Worm (Caenorhabditis elegans) whole organism, L4 larva: ENCODE measurements around the gene Y66A7A.7.
A peak's percentile ranks its signal among the peaks of the same experiment; 100 is the strongest.

Experiments
- R02D3.7 ChIP-seq: fragments of 150-350 bp; sonication (generic microtip); optimal IDR thresholded peaks from 3 replicates; lab custom pipeline; 2014; ENCODE audit warnings: missing biosample characterization, missing genetic modification characterization
- T26A8.4 ChIP-seq: fragments of 200-800 bp; sonication (Bioruptor generic); IDR thresholded peaks from 2 replicates; pipeline ENCODE4 v1.3.6; 2022; ENCODE audit warnings: missing genetic modification characterization, missing compliant biosample characterization
- Y5F2A.4 ChIP-seq: fragments of 200-800 bp; sonication (Bioruptor generic); optimal IDR thresholded peaks from 2 replicates; lab custom pipeline; 2018; ENCODE audit warnings: mild to moderate bottlenecking, missing genetic modification characterization, missing compliant biosample characterization
- Y75B8A.6 ChIP-seq: fragments of 200-800 bp; sonication (Bioruptor generic); IDR thresholded peaks from 2 replicates; pipeline ENCODE4 v1.3.6; 2022; ENCODE audit warnings: missing genetic modification reagents, missing genetic modification characterization, missing compliant biosample characterization
- aha-1 ChIP-seq: fragments of 150-350 bp; peaks from one replicate; lab custom pipeline; 2014; ENCODE audit warnings: missing biosample characterization, missing genetic modification characterization
- arid-1 ChIP-seq: fragments of 200-800 bp; sonication (Bioruptor generic); conservative IDR thresholded peaks from 2 replicates; pipeline ENCODE4 v1.3.6; 2022; ENCODE audit warnings: missing genetic modification reagents, missing genetic modification characterization, missing compliant biosample characterization
- attf-4 ChIP-seq: sonication (generic microtip); optimal IDR thresholded peaks from 3 replicates; lab custom pipeline; 2017; ENCODE audit warnings: missing biosample characterization, missing genetic modification characterization
- ceh-20 ChIP-seq: fragments of 200-800 bp; sonication (Bioruptor generic); IDR thresholded peaks from 2 replicates; pipeline ENCODE4 v1.3.6; 2022; ENCODE audit warnings: missing genetic modification reagents, missing genetic modification characterization, missing compliant biosample characterization
- ceh-62 ChIP-seq: sonication (generic microtip); optimal IDR thresholded peaks from 2 replicates; lab custom pipeline; 2017; ENCODE audit warnings: missing biosample characterization, missing genetic modification characterization
- ctbp-1 ChIP-seq: fragments of 200-800 bp; sonication (Bioruptor generic); IDR thresholded peaks from 2 replicates; pipeline ENCODE4 v1.3.6; 2022; ENCODE audit warnings: missing genetic modification reagents, missing genetic modification characterization, missing compliant biosample characterization
- daf-12 ChIP-seq: fragments of 150-350 bp; optimal IDR thresholded peaks from 2 replicates; lab custom pipeline; 2014; ENCODE audit warnings: missing biosample characterization, missing genetic modification reagents, missing genetic modification characterization
- daf-16 ChIP-seq, 3 experiments: sonication (generic microtip); optimal IDR thresholded peaks; 2 replicates each; lab custom pipeline; 2016 to 2017; ENCODE audit warnings: missing genetic modification characterization in 3 of 3, missing genetic modification reagents in 3 of 3, mild to moderate bottlenecking in 2 of 3, missing compliant biosample characterization in 2 of 3, missing biosample characterization in 1 of 3, moderate library complexity in 1 of 3
- daf-19 ChIP-seq: fragments of 200-800 bp; sonication (Bioruptor generic); conservative IDR thresholded peaks from 2 replicates; pipeline ENCODE4 v1.3.6; 2022; ENCODE audit warnings: missing genetic modification characterization, missing compliant biosample characterization
- dmd-6 ChIP-seq: fragments of 200-800 bp; sonication (Bioruptor generic); IDR thresholded peaks from 2 replicates; pipeline ENCODE4 v1.3.6; 2022; ENCODE audit warnings: missing genetic modification reagents, missing genetic modification characterization, missing compliant biosample characterization
- dmd-9 ChIP-seq: fragments of 200-800 bp; sonication (Bioruptor generic); IDR thresholded peaks from 2 replicates; pipeline ENCODE4 v1.3.6; 2022; ENCODE audit warnings: missing genetic modification reagents, missing genetic modification characterization, missing compliant biosample characterization
- dpl-1 ChIP-seq: fragments of 150-350 bp; optimal IDR thresholded peaks from 2 replicates; lab custom pipeline; 2014; ENCODE audit warnings: missing biosample characterization, missing genetic modification reagents, missing genetic modification characterization
- duxl-1 ChIP-seq: sonication (generic microtip); optimal IDR thresholded peaks from 2 replicates; lab custom pipeline; 2016; ENCODE audit warnings: mild to moderate bottlenecking, missing genetic modification characterization, moderate library complexity, missing compliant biosample characterization; ENCODE audit not compliant: poor library complexity
- dve-1 ChIP-seq: sonication (generic microtip); optimal IDR thresholded peaks from 2 replicates; lab custom pipeline; 2017; ENCODE audit warnings: antibody characterized with exemption, mild to moderate bottlenecking, missing genetic modification characterization, missing compliant biosample characterization; ENCODE audit not compliant: insufficient read depth
- gei-8 ChIP-seq: fragments of 200-800 bp; sonication (Bioruptor generic); optimal IDR thresholded peaks from 2 replicates; lab custom pipeline; 2018; ENCODE audit warnings: mild to moderate bottlenecking, missing genetic modification characterization, missing compliant biosample characterization
- hif-1 ChIP-seq, 2 experiments: sonication (generic microtip); optimal IDR thresholded peaks; 2 replicates each; lab custom pipeline; 2016 to 2017; ENCODE audit warnings: missing compliant biosample characterization in 2 of 2, missing genetic modification characterization in 2 of 2, missing genetic modification reagents in 2 of 2, missing genotype in 2 of 2, mild to moderate bottlenecking in 1 of 2
- hlh-11 ChIP-seq: fragments of 200-800 bp; sonication (Bioruptor generic); optimal IDR thresholded peaks from 2 replicates; lab custom pipeline; 2018; ENCODE audit warnings: mild to moderate bottlenecking, missing genetic modification characterization, missing compliant biosample characterization
- hlh-30 ChIP-seq: sonication (generic microtip); optimal IDR thresholded peaks from 2 replicates; lab custom pipeline; 2017; ENCODE audit warnings: antibody characterized with exemption, mild to moderate bottlenecking, missing genetic modification characterization, missing compliant biosample characterization; ENCODE audit not compliant: insufficient read depth
- hmg-1.1 ChIP-seq: fragments of 200-800 bp; sonication (Bioruptor generic); IDR thresholded peaks from 2 replicates; pipeline ENCODE4 v1.3.6; 2022; ENCODE audit warnings: missing genetic modification reagents, missing genetic modification characterization, missing compliant biosample characterization
- lin-13 ChIP-seq: fragments of 150-350 bp; optimal IDR thresholded peaks from 2 replicates; lab custom pipeline; 2014; ENCODE audit warnings: missing biosample characterization, missing genetic modification reagents, missing genetic modification characterization
- lin-29 ChIP-seq: fragments of 200-800 bp; sonication (Bioruptor generic); IDR thresholded peaks from 2 replicates; pipeline ENCODE4 v1.3.6; 2022; ENCODE audit warnings: missing genetic modification reagents, missing genetic modification characterization, missing compliant biosample characterization
- lin-38 ChIP-seq: fragments of 200-800 bp; sonication (Bioruptor generic); IDR thresholded peaks from 2 replicates; pipeline ENCODE4 v1.3.6; 2022; ENCODE audit warnings: missing genetic modification reagents, missing genetic modification characterization, missing compliant biosample characterization
- lsy-2 ChIP-seq, 2 experiments: fragments of 150-350 bp in 1 of 2; sonication (generic microtip) in 1 of 2; optimal IDR thresholded peaks; 2 replicates each; lab custom pipeline; 2014 to 2017; ENCODE audit warnings: missing biosample characterization in 2 of 2, missing genetic modification characterization in 2 of 2
- mdl-1 ChIP-seq, 2 experiments: fragments of 150-350 bp in 1 of 2; sonication (generic microtip) in 1 of 2; optimal IDR thresholded peaks; 2 replicates each; lab custom pipeline; 2014 to 2017; ENCODE audit warnings: missing biosample characterization in 2 of 2, missing genetic modification characterization in 2 of 2
- mep-1 ChIP-seq: fragments of 150-350 bp; sonication (generic microtip); optimal IDR thresholded peaks from 3 replicates; lab custom pipeline; 2014; ENCODE audit warnings: missing biosample characterization, missing genetic modification characterization
- mes-2 ChIP-seq: sonication (generic microtip); optimal IDR thresholded peaks from 2 replicates; lab custom pipeline; 2016; ENCODE audit warnings: missing genotype, mild to moderate bottlenecking, missing genetic modification characterization, missing compliant biosample characterization; ENCODE audit not compliant: poor library complexity, severe bottlenecking
- mxl-3 ChIP-seq: fragments of 200-800 bp; sonication (Bioruptor generic); optimal IDR thresholded peaks from 2 replicates; lab custom pipeline; 2018; ENCODE audit warnings: mild to moderate bottlenecking, missing genetic modification characterization, missing compliant biosample characterization
- nhr-102 ChIP-seq: sonication (generic microtip); optimal IDR thresholded peaks from 2 replicates; lab custom pipeline; 2016; ENCODE audit warnings: mild to moderate bottlenecking, missing genetic modification characterization, moderate library complexity, missing compliant biosample characterization
- nhr-28 ChIP-seq: fragments of 150-350 bp; optimal IDR thresholded peaks from 2 replicates; lab custom pipeline; 2014; ENCODE audit warnings: missing biosample characterization, missing genetic modification characterization
- nhr-76 ChIP-seq: fragments of 150-350 bp; optimal IDR thresholded peaks from 2 replicates; lab custom pipeline; 2014; ENCODE audit warnings: missing biosample characterization, missing genetic modification characterization
- nhr-77 ChIP-seq: fragments of 150-350 bp; optimal IDR thresholded peaks from 2 replicates; lab custom pipeline; 2014; ENCODE audit warnings: missing biosample characterization, missing genetic modification characterization
- pha-4 ChIP-seq, 2 experiments: fragments of 150-350 bp in 1 of 2; fragments of 200-800 bp in 1 of 2; sonication (Bioruptor generic) in 1 of 2; IDR thresholded peaks in 1 of 2; optimal IDR thresholded peaks in 1 of 2; 2 replicates each; pipeline versions ENCODE4 v1.3.6 to Lab custom; 2014 to 2022; ENCODE audit warnings: missing genetic modification characterization in 2 of 2, missing genetic modification reagents in 2 of 2, missing biosample characterization in 1 of 2, missing compliant biosample characterization in 1 of 2
- php-3 ChIP-seq: fragments of 200-800 bp; sonication (Bioruptor generic); IDR thresholded peaks from 2 replicates; pipeline ENCODE4 v1.3.6; 2022; ENCODE audit warnings: missing genetic modification reagents, missing genetic modification characterization, missing compliant biosample characterization
- pqm-1 ChIP-seq: sonication (generic microtip); optimal IDR thresholded peaks from 2 replicates; lab custom pipeline; 2017; ENCODE audit warnings: missing biosample characterization, missing genetic modification characterization
- rbr-2 ChIP-seq: sonication (generic microtip); optimal IDR thresholded peaks from 2 replicates; lab custom pipeline; 2016; ENCODE audit warnings: missing genotype, missing genetic modification characterization, missing compliant biosample characterization
- snpc-4 ChIP-seq: fragments of 150-350 bp; optimal IDR thresholded peaks from 2 replicates; lab custom pipeline; 2014; ENCODE audit warnings: missing biosample characterization, missing genetic modification characterization
- spr-1 ChIP-seq: sonication (generic microtip); optimal IDR thresholded peaks from 2 replicates; lab custom pipeline; 2016; ENCODE audit warnings: mild to moderate bottlenecking, missing genetic modification characterization, missing compliant biosample characterization
- unc-130 ChIP-seq: sonication (generic microtip); optimal IDR thresholded peaks from 2 replicates; lab custom pipeline; 2016; ENCODE audit warnings: missing genetic modification reagents, missing genetic modification characterization, missing compliant biosample characterization
- unc-62 ChIP-seq, 3 experiments: fragments of 150-350 bp in 1 of 3; sonication (generic microtip); optimal IDR thresholded peaks in 2 of 3; peaks in 1 of 3; 1 replicate in 1 of 3; 2 replicates in 2 of 3; lab custom pipeline; 2014 to 2017; ENCODE audit warnings: missing biosample characterization in 3 of 3, missing genetic modification characterization in 3 of 3, missing genetic modification reagents in 3 of 3, missing genotype in 1 of 3
- zfp-3 ChIP-seq: fragments of 200-800 bp; sonication (Bioruptor generic); conservative IDR thresholded peaks from 2 replicates; pipeline ENCODE4 v1.3.6; 2022; ENCODE audit warnings: missing genetic modification reagents, missing genetic modification characterization, missing compliant biosample characterization
- ztf-7 ChIP-seq: fragments of 150-350 bp; optimal IDR thresholded peaks from 2 replicates; lab custom pipeline; 2014; ENCODE audit warnings: missing biosample characterization, missing genetic modification characterization

The Y66A7A.7 gene

DNA sequence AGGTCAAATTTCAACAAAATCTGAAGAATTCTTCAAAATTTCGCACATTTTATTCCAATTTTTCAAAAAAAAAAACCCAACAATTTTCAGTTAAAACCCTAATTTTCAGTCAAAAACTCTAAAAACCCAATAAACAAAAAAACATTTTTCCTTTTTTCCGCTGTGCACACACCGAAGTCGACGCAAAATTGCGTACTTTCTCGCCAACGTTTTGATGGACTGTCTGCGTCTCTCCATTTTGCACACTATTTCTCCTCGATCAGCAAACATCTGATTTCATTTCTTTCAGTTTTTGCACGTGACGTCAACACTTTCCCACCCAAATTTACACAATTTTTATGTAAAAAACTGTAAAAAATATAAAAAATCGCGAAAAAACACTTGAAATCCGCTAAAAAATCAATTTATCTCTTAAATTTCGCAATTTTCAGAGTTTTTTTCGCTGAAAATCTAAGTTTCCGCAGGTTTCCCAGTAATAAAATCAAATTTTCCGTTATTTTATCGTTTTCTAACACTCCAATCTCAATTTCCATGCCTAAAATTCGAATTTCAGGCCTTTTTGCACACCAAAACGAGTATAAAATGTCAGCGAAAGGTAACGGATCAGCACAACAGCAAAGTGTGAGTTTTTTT is 28.0 kb upstream of the Y66A7A.7 start, which contains the start of gene crh-1:
crh-1 (plus strand) TSS at position 583 of the 633 bp plus-strand sequence.
- TF ChIP-seq attf-4 (tag; lab: Kevin White, UChicago) (no peak), hif-1 (tag; optimal IDR thresholded peaks at IDR 0.05; lab: Kevin White, UChicago) (peak in 1 of 2 experiments; percentile 55), mxl-3 (GFP tag; lab: Kevin White, UChicago) (peak; percentile 33), pha-4 (GFP tag; IDR thresholded peaks at IDR 0.05; lab: Robert Waterston, UW) (0 out of 2 replicates have a peak, but pooled peaks have one; percentile 60), pha-4 (tag; optimal IDR thresholded peaks at IDR 0.05; lab: Kevin White, UChicago) (peak; percentile 57), dpl-1 (GFP tag; lab: Kevin White, UChicago) (peak; percentile 76), spr-1 (peak; percentile 45), ztf-7 (tag; lab: Kevin White, UChicago) (peak; percentile 58), unc-62 (GFP tag; optimal IDR thresholded peaks at IDR 0.05 in 1 of 2; lab: Kevin White, UChicago) (peak in 1 of 2 experiments; percentile 10), unc-62 (tag; optimal IDR thresholded peaks at IDR 0.05; lab: Kevin White, UChicago) (no peak), daf-12 (tag; lab: Kevin White, UChicago) (no peak), ceh-20 (GFP tag; lab: Robert Waterston, UW) (peak; percentile 47; the same call in 1 of the 2 replicates), arid-1 (GFP tag; lab: Robert Waterston, UW) (no peak), daf-19 (GFP tag; lab: Robert Waterston, UW) (no peak), rbr-2 (peak; percentile 61), aha-1 (tag; lab: Kevin White, UChicago) (peak; percentile 99), lin-29 (GFP tag; lab: Robert Waterston, UW) (no peak), gei-8 (GFP tag; lab: Kevin White, UChicago) (no peak), duxl-1 (peak; percentile 45), snpc-4 (tag; lab: Kevin White, UChicago) (no peak), ceh-62 (tag; lab: Kevin White, UChicago) (no peak), nhr-76 (tag; lab: Kevin White, UChicago) (no peak), mep-1 (peak; percentile 83), nhr-102 (peak; percentile 63), Y75B8A.6 (GFP tag; lab: Robert Waterston, UW) (no peak), Y5F2A.4 (GFP tag; lab: Kevin White, UChicago) (no peak), hlh-11 (tag; lab: Kevin White, UChicago) (peak; percentile 97), pqm-1 (no peak), daf-16 (GFP tag; optimal IDR thresholded peaks at IDR 0.05; lab: Kevin White, UChicago) (peak in 1 of 2 experiments; percentile 35), daf-16 (tag; optimal IDR thresholded peaks at IDR 0.05; lab: Kevin White, UChicago) (peak; percentile 86), dmd-6 (GFP tag; lab: Robert Waterston, UW) (peak; percentile 67), nhr-77 (tag; lab: Kevin White, UChicago) (peak; percentile 28), php-3 (peak; percentile 70), lsy-2 (tag; optimal IDR thresholded peaks at IDR 0.05; lab: Kevin White, UChicago) (peak in 1 of 2 experiments; percentile 85), dve-1 (tag; lab: Kevin White, UChicago) (peak; percentile 83), hlh-30 (tag; lab: Kevin White, UChicago) (peak; percentile 98), lin-38 (GFP tag; lab: Robert Waterston, UW) (peak; percentile 77), nhr-28 (tag; lab: Kevin White, UChicago) (peak; percentile 60), mdl-1 (tag; optimal IDR thresholded peaks at IDR 0.05; lab: Kevin White, UChicago) (peak in 1 of 2 experiments; percentile 62), T26A8.4 (GFP tag; lab: Robert Waterston, UW) (peak; percentile 52), ctbp-1 (GFP tag; lab: Robert Waterston, UW) (0 out of 2 replicates have a peak, but pooled peaks have one; percentile 18), unc-130 (GFP tag; lab: Kevin White, UChicago) (no peak), mes-2 (tag; lab: Kevin White, UChicago) (peak; percentile 79), dmd-9 (GFP tag; lab: Robert Waterston, UW) (0 out of 2 replicates have a peak, but pooled peaks have one; percentile 58), zfp-3 (GFP tag; lab: Robert Waterston, UW) (0 out of 2 replicates have a peak, but pooled peaks have one; percentile 41), lin-13 (GFP tag; lab: Kevin White, UChicago) (peak; percentile 69), hmg-1.1 (GFP tag; lab: Robert Waterston, UW) (peak; percentile 61), R02D3.7 (tag; lab: Kevin White, UChicago) (no peak)
